Worm (Caenorhabditis elegans): ENCODE measurements around the gene dlc-1.

The dlc-1 gene

DNA sequence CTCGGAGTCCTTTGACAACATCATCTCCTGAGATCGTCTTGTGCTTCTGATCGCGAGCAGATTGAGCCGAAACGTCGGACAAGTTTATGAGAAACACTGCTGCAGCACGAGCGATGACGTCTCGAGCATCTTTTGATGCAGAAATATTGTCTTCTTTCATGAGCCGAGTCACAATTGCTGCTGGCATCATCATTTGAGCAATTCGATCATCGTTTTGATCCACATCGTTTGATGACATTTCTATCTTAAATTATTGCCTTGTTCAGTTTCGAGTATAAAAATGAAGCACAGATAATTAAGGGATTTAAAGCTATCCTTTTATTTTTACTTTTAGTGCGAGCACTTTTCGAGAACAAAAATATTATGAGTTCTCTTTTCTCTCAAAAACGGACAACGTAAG, 969 bp downstream of the dlc-1 start, which contains the start of gene T26A5.8:
T26A5.8 (minus strand) TSS at position 247 of the 400 bp plus-strand sequence.
- TF ChIP-seq jun-1 (tag; optimal IDR thresholded peaks at IDR 0.05) (no peak), nhr-76 (tag; optimal IDR thresholded peaks at IDR 0.05) (no peak), nfya-1 (tag; optimal IDR thresholded peaks at IDR 0.05; ENCODE audit: insufficient read depth) (peak; percentile 10), elt-1 (tag; optimal IDR thresholded peaks at IDR 0.05) (no peak), snpc-4 (tag; optimal IDR thresholded peaks at IDR 0.05) (no peak), tbx-2 (tag; optimal IDR thresholded peaks at IDR 0.05) (no peak), elt-2 (tag; optimal IDR thresholded peaks at IDR 0.05) (peak; percentile 20), zag-1 (tag; optimal IDR thresholded peaks at IDR 0.05) (no peak), nhr-67 (tag; optimal IDR thresholded peaks at IDR 0.05) (no peak), unc-62 (GFP tag; optimal IDR thresholded peaks at IDR 0.05) (no peak), ztf-4 (tag; optimal IDR thresholded peaks at IDR 0.05) (no peak), ceh-9 (tag; optimal IDR thresholded peaks at IDR 0.05) (no peak), unc-39 (tag; optimal IDR thresholded peaks at IDR 0.05) (no peak), ama-1 (optimal IDR thresholded peaks at IDR 0.05) (peak; percentile 96), nhr-11 (tag; optimal IDR thresholded peaks at IDR 0.05) (no peak), lin-39 (tag; optimal IDR thresholded peaks at IDR 0.05) (no peak), nhr-12 (tag; optimal IDR thresholded peaks at IDR 0.05) (no peak), nhr-43 (tag; optimal IDR thresholded peaks at IDR 0.05; ENCODE audit: poor library complexity, severe bottlenecking) (peak; percentile 40), lsy-12 (tag; optimal IDR thresholded peaks at IDR 0.05) (peak; percentile 30), egl-27 (tag; optimal IDR thresholded peaks at IDR 0.05) (no peak), nhr-25 (tag; optimal IDR thresholded peaks at IDR 0.05) (no peak), aly-2 (tag; optimal IDR thresholded peaks at IDR 0.05) (no peak), hmg-11 (tag; optimal IDR thresholded peaks at IDR 0.05) (no peak), ztf-11 (tag; optimal IDR thresholded peaks at IDR 0.05) (no peak), fkh-2 (tag; optimal IDR thresholded peaks at IDR 0.05) (no peak)

DNA sequence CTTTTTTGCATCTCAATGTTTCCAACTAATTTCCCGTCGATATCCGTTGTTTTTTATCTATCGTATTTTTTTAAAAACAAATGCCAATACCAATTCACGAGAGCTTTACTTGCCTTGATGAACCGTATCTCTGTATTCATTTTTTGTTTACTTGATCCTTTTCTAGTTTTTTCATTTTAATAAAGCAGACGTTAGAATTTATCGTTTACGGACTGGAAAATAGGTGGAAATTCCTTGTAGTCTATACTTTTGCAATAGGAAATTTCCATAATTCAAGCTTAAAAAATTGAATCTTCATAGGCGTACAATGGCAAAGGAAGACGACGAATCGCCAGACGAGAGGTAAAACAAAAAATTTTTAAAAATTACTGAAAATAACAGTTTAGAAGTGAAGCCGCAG, 3.8 kb downstream of the dlc-1 start, which contains the start of gene algn-1:
algn-1 (plus strand) TSS at position 301 of the 400 bp plus-strand sequence.
- TF ChIP-seq lsy-12 (tag; optimal IDR thresholded peaks at IDR 0.05) (no peak), lin-39 (tag; optimal IDR thresholded peaks at IDR 0.05) (no peak), hmg-11 (tag; optimal IDR thresholded peaks at IDR 0.05) (no peak), unc-62 (GFP tag; optimal IDR thresholded peaks at IDR 0.05) (no peak), skn-1 (tag; optimal IDR thresholded peaks at IDR 0.05) (no peak), zag-1 (tag; optimal IDR thresholded peaks at IDR 0.05) (no peak), aly-2 (tag; optimal IDR thresholded peaks at IDR 0.05) (no peak), nhr-77 (tag; optimal IDR thresholded peaks at IDR 0.05) (no peak), egl-5 (tag; optimal IDR thresholded peaks at IDR 0.05) (no peak), unc-39 (tag; optimal IDR thresholded peaks at IDR 0.05) (no peak), ceh-16 (tag; optimal IDR thresholded peaks at IDR 0.05) (no peak), nhr-28 (tag; optimal IDR thresholded peaks at IDR 0.05) (no peak), ceh-82 (tag; optimal IDR thresholded peaks at IDR 0.05) (no peak), tbx-2 (tag; optimal IDR thresholded peaks at IDR 0.05) (no peak), ztf-11 (tag; optimal IDR thresholded peaks at IDR 0.05) (no peak)

DNA sequence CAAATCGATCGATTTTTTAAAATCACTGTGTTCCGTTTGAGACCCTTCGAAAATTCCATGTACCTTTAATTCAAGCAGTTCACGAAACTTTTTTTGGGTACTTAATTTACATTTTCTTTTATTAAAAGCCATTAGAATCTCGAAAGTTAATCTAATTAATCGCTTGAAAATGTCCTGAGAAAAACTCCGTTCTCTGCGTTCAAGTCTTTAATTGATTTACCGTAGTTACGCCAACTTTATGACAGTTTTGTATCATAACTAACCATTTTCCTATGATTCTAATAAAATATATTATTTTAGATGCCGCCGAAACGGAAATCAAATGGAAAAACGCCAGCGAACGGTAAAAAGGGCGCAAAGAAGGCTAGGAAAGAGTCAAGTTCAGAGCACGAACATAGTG, 9.4 kb downstream of the dlc-1 start, which contains the start of gene jhdm-1:
jhdm-1 (plus strand) TSS at position 301 of the 400 bp plus-strand sequence.
- TF ChIP-seq elt-1 (tag; optimal IDR thresholded peaks at IDR 0.05): no peak
- TF ChIP-seq nhr-11 (tag; optimal IDR thresholded peaks at IDR 0.05): no peak
- no peak for TF ChIP-seq snpc-4 (tag; optimal IDR thresholded peaks at IDR 0.05)
- no peak for TF ChIP-seq egl-5 (tag; optimal IDR thresholded peaks at IDR 0.05)
- TF ChIP-seq ceh-9 (tag; optimal IDR thresholded peaks at IDR 0.05): no peak
- TF ChIP-seq ceh-28 (tag; optimal IDR thresholded peaks at IDR 0.05): no peak
- no peak for TF ChIP-seq sea-2 (GFP tag; optimal IDR thresholded peaks at IDR 0.05)
- TF ChIP-seq pha-4 (tag; optimal IDR thresholded peaks at IDR 0.05): no peak
- TF ChIP-seq mdl-1 (tag; optimal IDR thresholded peaks at IDR 0.05): no peak
- TF ChIP-seq elt-3 (tag; optimal IDR thresholded peaks at IDR 0.05): no peak
- TF ChIP-seq aly-2 (tag; optimal IDR thresholded peaks at IDR 0.05): no peak
- no peak for TF ChIP-seq nhr-43 (tag; optimal IDR thresholded peaks at IDR 0.05; ENCODE audit: poor library complexity, severe bottlenecking)
- TF ChIP-seq fkh-2 (tag; optimal IDR thresholded peaks at IDR 0.05): no peak

DNA sequence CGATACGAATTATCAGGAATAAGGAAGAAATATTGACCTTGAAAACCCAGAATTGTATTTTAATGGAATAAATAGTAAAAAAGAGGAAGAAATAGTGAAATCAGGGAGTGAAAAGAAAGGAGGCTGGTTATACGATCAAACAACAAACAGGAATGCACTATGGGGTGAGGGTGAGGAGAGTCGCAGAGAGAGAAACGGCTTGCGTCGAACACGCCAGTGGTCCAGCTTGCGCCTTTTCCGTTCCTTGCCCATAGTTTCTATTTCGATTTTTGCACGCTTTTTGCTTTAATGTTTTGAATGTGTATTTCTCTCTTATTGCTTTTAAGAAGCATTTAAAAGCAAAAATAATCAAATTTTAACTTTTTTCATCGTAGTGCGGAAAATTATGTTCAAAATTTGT, 9.9 kb downstream of the dlc-1 start:
- TF ChIP-seq lsy-12 (tag; optimal IDR thresholded peaks at IDR 0.05) (peak; percentile 69), nhr-237 (tag; optimal IDR thresholded peaks at IDR 0.05) (no peak), egl-27 (tag; optimal IDR thresholded peaks at IDR 0.05) (peak; percentile 60), skn-1 (tag; optimal IDR thresholded peaks at IDR 0.05) (no peak), fos-1 (tag; optimal IDR thresholded peaks at IDR 0.05) (no peak), elt-1 (tag; optimal IDR thresholded peaks at IDR 0.05) (no peak), fkh-2 (tag; optimal IDR thresholded peaks at IDR 0.05) (no peak), nhr-25 (tag; optimal IDR thresholded peaks at IDR 0.05) (peak; percentile 87), unc-39 (tag; optimal IDR thresholded peaks at IDR 0.05) (no peak), tbx-2 (tag; optimal IDR thresholded peaks at IDR 0.05) (peak; percentile 20), ztf-4 (tag; optimal IDR thresholded peaks at IDR 0.05) (no peak), lin-39 (tag; optimal IDR thresholded peaks at IDR 0.05) (peak; percentile 58), pha-4 (tag; optimal IDR thresholded peaks at IDR 0.05) (peak; percentile 84), egl-5 (tag; optimal IDR thresholded peaks at IDR 0.05) (peak; percentile 8), nhr-76 (tag; optimal IDR thresholded peaks at IDR 0.05) (no peak), jun-1 (tag; optimal IDR thresholded peaks at IDR 0.05) (peak; percentile 63), fkh-10 (GFP tag; optimal IDR thresholded peaks at IDR 0.05) (no peak), pqm-1 (tag; optimal IDR thresholded peaks at IDR 0.05) (peak; percentile 82), ZK546.5 (tag; optimal IDR thresholded peaks at IDR 0.05) (no peak), nhr-28 (tag; optimal IDR thresholded peaks at IDR 0.05) (no peak), aly-2 (tag; optimal IDR thresholded peaks at IDR 0.05) (no peak), nhr-12 (tag; optimal IDR thresholded peaks at IDR 0.05) (no peak), ceh-16 (tag; optimal IDR thresholded peaks at IDR 0.05) (no peak), hmg-11 (tag; optimal IDR thresholded peaks at IDR 0.05) (peak; percentile 94), zag-1 (tag; optimal IDR thresholded peaks at IDR 0.05) (no peak), R02D3.7 (tag; optimal IDR thresholded peaks at IDR 0.05) (peak; percentile 64), ztf-11 (tag; optimal IDR thresholded peaks at IDR 0.05) (no peak), elt-2 (tag; optimal IDR thresholded peaks at IDR 0.05) (peak; percentile 61), nhr-11 (tag; optimal IDR thresholded peaks at IDR 0.05) (peak; percentile 29), nhr-77 (tag; optimal IDR thresholded peaks at IDR 0.05) (no peak)

Data from whole organism, L3 larva.